Worm (Caenorhabditis elegans) whole organism, young adult: ENCODE measurements around the gene ctr-9.

Experiments
- B0261.1 ChIP-seq: sonication (generic microtip); optimal IDR thresholded peaks from 2 replicates; lab custom pipeline; 2016; ENCODE audit warnings: mild to moderate bottlenecking, missing genetic modification characterization, moderate library complexity, missing compliant biosample characterization
- F22D6.2 ChIP-seq: sonication (generic microtip); optimal IDR thresholded peaks from 2 replicates; lab custom pipeline; 2016; ENCODE audit warnings: mild to moderate bottlenecking, missing genetic modification characterization, missing compliant biosample characterization
- F23B12.7 ChIP-seq: sonication (generic microtip); optimal IDR thresholded peaks from 2 replicates; lab custom pipeline; 2017; ENCODE audit warnings: missing genetic modification characterization, mild to moderate bottlenecking, missing compliant biosample characterization, antibody characterized with exemption, moderate library complexity; ENCODE audit not compliant: insufficient read depth
- F37B4.10 ChIP-seq: fragments of 200-800 bp; sonication (Bioruptor generic); IDR thresholded peaks from 2 replicates; pipeline ENCODE4 v1.3.6; 2022; ENCODE audit warnings: missing genetic modification characterization, missing compliant biosample characterization
- F49E8.2 ChIP-seq: sonication (generic microtip); optimal IDR thresholded peaks from 3 replicates; lab custom pipeline; 2017; ENCODE audit warnings: missing genetic modification characterization, mild to moderate bottlenecking, missing compliant biosample characterization, antibody characterized with exemption, moderate library complexity; ENCODE audit not compliant: insufficient read depth
- F52B5.7 ChIP-seq: sonication (generic microtip); optimal IDR thresholded peaks from 2 replicates; lab custom pipeline; 2016; ENCODE audit warnings: mild to moderate bottlenecking, missing genetic modification characterization, missing compliant biosample characterization
- F57C9.4 ChIP-seq: sonication (generic microtip); optimal IDR thresholded peaks from 2 replicates; lab custom pipeline; 2017; ENCODE audit warnings: mild to moderate bottlenecking, missing genetic modification characterization, missing compliant biosample characterization
- K11D2.4 ChIP-seq: fragments of 200-800 bp; sonication (Bioruptor generic); IDR thresholded peaks from 2 replicates; pipeline ENCODE4 v1.3.6; 2022; ENCODE audit warnings: missing genetic modification reagents, missing genetic modification characterization, missing compliant biosample characterization
- K12H6.12 ChIP-seq: fragments of 200-800 bp; sonication (Bioruptor generic); optimal IDR thresholded peaks from 2 replicates; lab custom pipeline; 2018; ENCODE audit warnings: mild to moderate bottlenecking, missing genetic modification characterization, missing compliant biosample characterization
- T07F8.4 ChIP-seq: sonication (generic microtip); optimal IDR thresholded peaks from 2 replicates; lab custom pipeline; 2016; ENCODE audit warnings: mild to moderate bottlenecking, missing genetic modification characterization, moderate library complexity, missing compliant biosample characterization
- Y53G8AR.9 ChIP-seq: fragments of 200-800 bp; sonication (Bioruptor generic); conservative IDR thresholded peaks from 2 replicates; pipeline ENCODE4 v1.3.6; 2022; ENCODE audit warnings: missing genetic modification reagents, missing genetic modification characterization, missing compliant biosample characterization
- Y79H2A.3 ChIP-seq: fragments of 200-800 bp; sonication (Bioruptor generic); conservative IDR thresholded peaks from 2 replicates; pipeline ENCODE4 v1.3.6; 2022; ENCODE audit warnings: missing genetic modification reagents, missing genetic modification characterization, missing compliant biosample characterization
- ama-1 ChIP-seq, 3 experiments: fragments of 150-350 bp in 1 of 3; sonication (generic microtip) in 2 of 3; optimal IDR thresholded peaks; 2 replicates each; lab custom pipeline; 2014 to 2018; ENCODE audit warnings: missing biosample characterization in 2 of 3, missing genetic modification characterization in 2 of 3, missing genetic modification reagents in 2 of 3
- aptf-2 ChIP-seq: fragments of 200-800 bp; sonication (Bioruptor generic); conservative IDR thresholded peaks from 2 replicates; pipeline ENCODE4 v1.3.6; 2022; ENCODE audit warnings: missing genetic modification reagents, missing genetic modification characterization, missing compliant biosample characterization
- athp-1 ChIP-seq: sonication (generic microtip); optimal IDR thresholded peaks from 2 replicates; lab custom pipeline; 2017; ENCODE audit warnings: mild to moderate bottlenecking, missing genetic modification characterization, missing compliant biosample characterization
- attf-3 ChIP-seq: fragments of 200-800 bp; sonication (Bioruptor generic); conservative IDR thresholded peaks from 2 replicates; pipeline ENCODE4 v1.3.6; 2022; ENCODE audit warnings: missing genetic modification reagents, missing genetic modification characterization, missing compliant biosample characterization
- attf-5 ChIP-seq: fragments of 200-800 bp; sonication (Bioruptor generic); optimal IDR thresholded peaks from 2 replicates; lab custom pipeline; 2018; ENCODE audit warnings: mild to moderate bottlenecking, missing genetic modification characterization, missing compliant biosample characterization
- bed-1 ChIP-seq: fragments of 200-800 bp; sonication (Bioruptor generic); IDR thresholded peaks from 2 replicates; pipeline ENCODE4 v1.3.6; 2022; ENCODE audit warnings: missing genetic modification reagents, missing genetic modification characterization, missing compliant biosample characterization
- ceh-79 ChIP-seq: sonication (generic microtip); optimal IDR thresholded peaks from 2 replicates; lab custom pipeline; 2017; ENCODE audit warnings: mild to moderate bottlenecking, missing genetic modification characterization, missing compliant biosample characterization
- chd-7 ChIP-seq: sonication (generic microtip); optimal IDR thresholded peaks from 2 replicates; lab custom pipeline; 2016; ENCODE audit warnings: mild to moderate bottlenecking, missing genetic modification characterization, moderate library complexity, missing compliant biosample characterization
- dpl-1 ChIP-seq: fragments of 150-350 bp; optimal IDR thresholded peaks from 2 replicates; lab custom pipeline; 2014; ENCODE audit warnings: missing biosample characterization, missing genetic modification reagents, missing genetic modification characterization
- efl-1 ChIP-seq: fragments of 150-350 bp; optimal IDR thresholded peaks from 2 replicates; lab custom pipeline; 2014; ENCODE audit warnings: missing biosample characterization, missing genetic modification reagents, missing genetic modification characterization
- egl-44 ChIP-seq: fragments of 200-800 bp; sonication (Bioruptor generic); IDR thresholded peaks from 2 replicates; pipeline ENCODE4 v1.3.6; 2022; ENCODE audit warnings: missing genetic modification reagents, missing genetic modification characterization, missing compliant biosample characterization
- ekl-4 ChIP-seq: fragments of 200-800 bp; sonication (Bioruptor generic); IDR thresholded peaks from 2 replicates; pipeline ENCODE4 v1.3.6; 2022; ENCODE audit warnings: missing genetic modification reagents, missing genetic modification characterization, missing compliant biosample characterization
- ets-4 ChIP-seq: fragments of 200-800 bp; sonication (Bioruptor generic); optimal IDR thresholded peaks from 2 replicates; lab custom pipeline; 2018; ENCODE audit warnings: mild to moderate bottlenecking, missing genetic modification characterization, missing compliant biosample characterization
- gei-17 ChIP-seq: fragments of 200-800 bp; sonication (Bioruptor generic); optimal IDR thresholded peaks from 2 replicates; lab custom pipeline; 2018; ENCODE audit warnings: mild to moderate bottlenecking, missing genetic modification characterization, missing compliant biosample characterization
- hlh-26 ChIP-seq: fragments of 200-800 bp; sonication (Bioruptor generic); conservative IDR thresholded peaks from 2 replicates; pipeline ENCODE4 v1.3.6; 2022; ENCODE audit warnings: missing genetic modification reagents, missing genetic modification characterization, missing compliant biosample characterization
- hmg-1.2 ChIP-seq: fragments of 200-800 bp; sonication (Bioruptor generic); IDR thresholded peaks from 2 replicates; pipeline ENCODE4 v1.3.6; 2022; ENCODE audit warnings: missing genetic modification reagents, missing genetic modification characterization, missing compliant biosample characterization
- hmg-20 ChIP-seq: fragments of 200-800 bp; sonication (Bioruptor generic); IDR thresholded peaks from 2 replicates; pipeline ENCODE4 v1.3.6; 2022; ENCODE audit warnings: missing genetic modification reagents, missing genetic modification characterization, missing compliant biosample characterization
- lin-35 ChIP-seq, 3 experiments: fragments of 150-350 bp in 2 of 3; sonication (generic microtip) in 1 of 3; optimal IDR thresholded peaks; 2 replicates each; lab custom pipeline; 2014 to 2018; ENCODE audit warnings: missing biosample characterization in 3 of 3, missing genetic modification characterization in 3 of 3, missing genetic modification reagents in 3 of 3
- lsy-27 ChIP-seq: sonication (generic microtip); optimal IDR thresholded peaks from 2 replicates; lab custom pipeline; 2017; ENCODE audit warnings: missing genetic modification characterization, mild to moderate bottlenecking, missing compliant biosample characterization, antibody characterized with exemption, missing genotype, borderline replicate concordance; ENCODE audit not compliant: insufficient read depth
- madf-6 ChIP-seq: fragments of 200-800 bp; sonication (Bioruptor generic); IDR thresholded peaks from 2 replicates; pipeline ENCODE4 v1.3.6; 2022; ENCODE audit warnings: missing genetic modification reagents, missing genetic modification characterization, missing compliant biosample characterization
- mcd-1 ChIP-seq: fragments of 200-800 bp; sonication (Bioruptor generic); IDR thresholded peaks from 2 replicates; pipeline ENCODE4 v1.3.6; 2022; ENCODE audit warnings: missing genetic modification reagents, missing genetic modification characterization, missing compliant biosample characterization
- nfya-2 ChIP-seq: fragments of 200-800 bp; sonication (Bioruptor generic); IDR thresholded peaks from 2 replicates; pipeline ENCODE4 v1.3.6; 2022; ENCODE audit warnings: missing genetic modification reagents, missing genetic modification characterization, missing compliant biosample characterization
- nhr-80 ChIP-seq: sonication (generic microtip); optimal IDR thresholded peaks from 2 replicates; lab custom pipeline; 2016; ENCODE audit warnings: missing genetic modification characterization, missing compliant biosample characterization
- nhr-90 ChIP-seq: sonication (generic microtip); optimal IDR thresholded peaks from 2 replicates; lab custom pipeline; 2016; ENCODE audit warnings: missing genotype, mild to moderate bottlenecking, missing genetic modification characterization, missing compliant biosample characterization
- repo-1 ChIP-seq: sonication (generic microtip); optimal IDR thresholded peaks from 2 replicates; lab custom pipeline; 2017; ENCODE audit warnings: mild to moderate bottlenecking, missing genetic modification characterization, missing compliant biosample characterization
- sdz-38 ChIP-seq: sonication (generic microtip); optimal IDR thresholded peaks from 2 replicates; lab custom pipeline; 2016; ENCODE audit warnings: missing genotype, missing genetic modification characterization, missing compliant biosample characterization
- snpc-1.3 ChIP-seq: sonication (generic microtip); optimal IDR thresholded peaks from 2 replicates; lab custom pipeline; 2017; ENCODE audit warnings: missing genetic modification characterization, mild to moderate bottlenecking, missing compliant biosample characterization, antibody characterized with exemption, moderate library complexity, missing genotype, missing genetic modification reagents; ENCODE audit not compliant: insufficient read depth
- somi-1 ChIP-seq: fragments of 200-800 bp; sonication (Bioruptor generic); optimal IDR thresholded peaks from 2 replicates; lab custom pipeline; 2018; ENCODE audit warnings: mild to moderate bottlenecking, missing genetic modification characterization, missing compliant biosample characterization
- tbp1 ChIP-seq: fragments of 200-800 bp; sonication (Bioruptor generic); optimal IDR thresholded peaks from 2 replicates; lab custom pipeline; 2018; ENCODE audit warnings: mild to moderate bottlenecking, missing genetic modification characterization, missing compliant biosample characterization
- tlf-1 ChIP-seq: fragments of 200-800 bp; sonication (Bioruptor generic); optimal IDR thresholded peaks from 2 replicates; lab custom pipeline; 2018; ENCODE audit warnings: mild to moderate bottlenecking, missing genetic modification characterization, missing compliant biosample characterization
- unc-62 ChIP-seq: fragments of 150-350 bp; optimal IDR thresholded peaks from 2 replicates; lab custom pipeline; 2014; ENCODE audit warnings: missing biosample characterization, missing genetic modification reagents, missing genetic modification characterization
- zfh-2 ChIP-seq: fragments of 200-800 bp; sonication (Bioruptor generic); conservative IDR thresholded peaks from 2 replicates; pipeline ENCODE4 v1.3.6; 2022; ENCODE audit warnings: missing genetic modification reagents, missing genetic modification characterization, missing compliant biosample characterization
- ztf-6 ChIP-seq: fragments of 200-800 bp; sonication (Bioruptor generic); IDR thresholded peaks from 2 replicates; pipeline ENCODE4 v1.3.6; 2022; ENCODE audit warnings: missing genetic modification reagents, missing genetic modification characterization, missing compliant biosample characterization

ctr-9 gene

ce11 chrIII:9507799-9508198 lies 16.6 kb downstream of the ctr-9 start, which contains the start of gene vha-14:
Gene vha-14, plus strand, starts transcription at chrIII:9508100.
- no peak for TF ChIP-seq Y79H2A.3 (GFP tag; lab: Robert Waterston, UW)
- peak; percentile 25 for TF ChIP-seq F23B12.7 (tag; lab: Kevin White, UChicago)
- TF ChIP-seq nhr-80 (tag; lab: Kevin White, UChicago) = peak; percentile 63
- no peak for TF ChIP-seq zfh-2 (GFP tag; lab: Robert Waterston, UW)
- no peak for TF ChIP-seq dpl-1
- peak; percentile 38; the same call in 1 of the 2 replicates for TF ChIP-seq mcd-1 (GFP tag; lab: Robert Waterston, UW)
- no peak for TF ChIP-seq snpc-1.3 (tag; lab: Kevin White, UChicago)
- peak; percentile 39 for TF ChIP-seq attf-5
- TF ChIP-seq Y53G8AR.9 (GFP tag; lab: Robert Waterston, UW) = no peak

- no peak for TF ChIP-seq F22D6.2 (tag; lab: Kevin White, UChicago)
- peak; percentile 77 for TF ChIP-seq tlf-1 (GFP tag; lab: Kevin White, UChicago)
- peak; percentile 41 for TF ChIP-seq ama-1 (optimal IDR thresholded peaks at IDR 0.05; lab: Kevin White, UChicago)
- TF ChIP-seq ama-1 (GFP tag; optimal IDR thresholded peaks at IDR 0.05; lab: Kevin White, UChicago) = peak in 1 of 2 experiments; percentile 21
- 0 out of 2 replicates have a peak, but pooled peaks have one; percentile 19 for TF ChIP-seq mcd-1 (GFP tag; lab: Robert Waterston, UW)
- no peak for TF ChIP-seq bed-1 (GFP tag; lab: Robert Waterston, UW)
- TF ChIP-seq B0261.1 (tag; lab: Kevin White, UChicago) = no peak
- peak; percentile 7 for TF ChIP-seq athp-1 (tag; lab: Kevin White, UChicago)
- peak; percentile 12 for TF ChIP-seq K12H6.12 (tag; lab: Kevin White, UChicago)
- TF ChIP-seq ceh-79 (tag; lab: Kevin White, UChicago) = no peak
- TF ChIP-seq egl-44 = no peak
- TF ChIP-seq K11D2.4 (GFP tag; lab: Robert Waterston, UW) = no peak
- TF ChIP-seq madf-6 (GFP tag; lab: Robert Waterston, UW) = peak; percentile 49
- no peak for TF ChIP-seq efl-1
- no peak for TF ChIP-seq F23B12.7 (tag; lab: Kevin White, UChicago)
- peak; percentile 90 for TF ChIP-seq repo-1 (tag; lab: Kevin White, UChicago)
- TF ChIP-seq T07F8.4 = no peak
- TF ChIP-seq ets-4 (GFP tag; lab: Kevin White, UChicago) = no peak
- no peak for TF ChIP-seq aptf-2 (GFP tag; lab: Robert Waterston, UW)
- peak; percentile 24 for TF ChIP-seq gei-17
- TF ChIP-seq sdz-38 (tag; lab: Kevin White, UChicago) = no peak
- no peak for TF ChIP-seq tbp1 (GFP tag; lab: Kevin White, UChicago)
- peak in 1 of 3 experiments; percentile 51 for TF ChIP-seq lin-35 (GFP tag; optimal IDR thresholded peaks at IDR 0.05; lab: Kevin White, UChicago)
- TF ChIP-seq F49E8.2 (tag; lab: Kevin White, UChicago) = no peak
- TF ChIP-seq ekl-4 (GFP tag; lab: Robert Waterston, UW) = no peak
- no peak for TF ChIP-seq hmg-20 (GFP tag; lab: Robert Waterston, UW)
- no peak for TF ChIP-seq nhr-90 (tag; lab: Kevin White, UChicago)
- TF ChIP-seq F57C9.4 (tag; lab: Kevin White, UChicago) = no peak
- TF ChIP-seq nfya-2 (GFP tag; lab: Robert Waterston, UW) = no peak
- 0 out of 2 replicates have a peak, but pooled peaks have one; percentile 54 for TF ChIP-seq F37B4.10 (GFP tag; lab: Robert Waterston, UW)
- TF ChIP-seq Y79H2A.3 (GFP tag; lab: Robert Waterston, UW) = no peak
- peak; percentile 65 for TF ChIP-seq chd-7 (tag; lab: Kevin White, UChicago)
- no peak for TF ChIP-seq attf-3 (GFP tag; lab: Robert Waterston, UW)
- no peak for TF ChIP-seq somi-1 (GFP tag; lab: Kevin White, UChicago)
- no peak for TF ChIP-seq lsy-27 (tag; lab: Kevin White, UChicago)
- no peak for TF ChIP-seq ztf-6 (GFP tag; lab: Robert Waterston, UW)
- TF ChIP-seq hlh-26 (GFP tag; lab: Robert Waterston, UW) = no peak
- TF ChIP-seq F52B5.7 (tag; lab: Kevin White, UChicago) = peak; percentile 73
- peak; percentile 11 for TF ChIP-seq hmg-1.2 (GFP tag; lab: Robert Waterston, UW)
- TF ChIP-seq unc-62 (GFP tag; lab: Kevin White, UChicago) = no peak
Observed at ce11 chrIII:9509764-9510370, 18.7 kb downstream of the ctr-9 start.
